Worm (Caenorhabditis elegans): ENCODE data around the gene ZK418.7.

ce11 chrIII:7067385-7067896, 13.1 kb downstream of the ZK418.7 start, which contains the start of gene ger-1:
- TF ChIP-seq ceh-22 (tag; optimal IDR thresholded peaks at IDR 0.05) (no peak), nfya-1 (tag; optimal IDR thresholded peaks at IDR 0.05) (no peak), elt-2 (tag; optimal IDR thresholded peaks at IDR 0.05) (no peak), ahr-1 (tag; optimal IDR thresholded peaks at IDR 0.05) (no peak), ceh-6 (GFP tag; optimal IDR thresholded peaks at IDR 0.05) (no peak), ceh-19 (GFP tag; optimal IDR thresholded peaks at IDR 0.05) (no peak), ceh-31 (tag; optimal IDR thresholded peaks at IDR 0.05) (no peak), gmeb-2 (tag; optimal IDR thresholded peaks at IDR 0.05) (no peak), sdc-2 (tag; optimal IDR thresholded peaks at IDR 0.05) (no peak), ama-1 (optimal IDR thresholded peaks at IDR 0.05) (no peak)

Measured in whole organism, late embryonic.